Fruit fly (Drosophila melanogaster): ENCODE data around the gene Mur18B.

DNA sequence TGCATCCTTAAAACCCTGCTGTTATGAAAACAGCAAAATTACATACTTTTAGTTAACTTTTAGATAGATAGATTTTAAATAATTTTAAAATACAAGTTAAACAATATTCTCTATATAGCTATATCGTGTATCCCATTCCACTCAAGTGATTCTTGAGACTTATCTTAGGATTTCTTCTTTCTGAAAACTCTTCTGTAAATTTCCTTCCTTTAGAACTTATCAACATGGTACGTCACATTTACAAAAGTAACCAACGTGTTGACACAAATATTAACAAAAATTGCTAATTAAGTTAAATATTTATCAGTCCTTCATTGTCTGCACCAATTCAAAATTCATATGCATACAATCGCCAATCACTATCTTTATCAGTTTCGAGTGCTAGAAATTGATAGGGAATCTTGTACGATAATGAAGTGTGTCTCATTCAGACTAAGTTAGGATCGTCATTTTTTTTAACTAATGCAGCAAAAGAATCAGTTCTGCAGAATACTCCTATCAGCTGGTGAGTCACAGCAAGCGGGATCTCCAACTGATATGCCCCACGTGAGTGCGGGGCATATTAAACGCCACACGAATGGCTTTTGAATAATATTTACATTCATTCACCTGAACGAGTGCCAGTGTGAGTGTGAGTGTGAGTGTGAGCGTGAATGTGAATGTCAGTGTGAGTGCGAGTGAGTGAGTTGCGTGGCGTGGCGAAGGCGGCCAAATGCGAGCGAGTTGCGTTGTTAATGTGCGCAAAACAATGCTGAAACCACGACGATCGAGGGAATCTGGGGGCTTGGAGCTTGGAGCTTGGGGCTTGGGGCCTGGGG is 45.3 kb upstream of the Mur18B start:
- TF ChIP-seq CG12605 (GFP tag; IDR thresholded peaks at IDR 0.05) (no peak), Snoo (tag; optimal IDR thresholded peaks at IDR 0.05) (no peak), CG10348 (GFP tag; IDR thresholded peaks at IDR 0.05) (no peak), CG9948 (tag; optimal IDR thresholded peaks at IDR 0.05) (no peak)
